Fruit fly (Drosophila melanogaster): Measurements from ENCODE around the gene CalpC.

Gene CalpC

DNA sequence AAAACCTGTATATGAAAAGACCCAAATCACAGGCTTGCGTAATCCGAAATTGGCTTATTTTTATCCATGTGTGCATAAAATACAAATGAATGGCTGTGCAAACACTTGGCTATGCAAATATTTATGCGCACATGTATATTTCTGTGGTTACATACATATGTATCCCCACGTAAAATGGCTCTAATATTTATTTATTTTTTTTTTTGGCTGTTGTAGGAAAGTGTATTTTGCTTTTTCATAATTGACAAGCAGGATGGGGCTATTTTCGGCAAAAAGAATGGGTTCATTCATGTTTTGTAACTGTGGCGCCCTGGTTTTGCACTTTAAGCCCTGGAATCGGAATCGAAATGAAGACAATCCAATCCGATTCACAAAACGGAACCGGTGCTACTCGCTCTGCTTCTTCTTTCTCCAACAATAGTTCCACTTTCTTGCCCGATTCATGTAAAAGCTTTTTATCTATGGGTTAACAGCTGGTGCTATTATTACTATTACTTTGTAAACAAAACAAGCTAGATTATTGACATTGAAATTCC, 9.6 kb downstream of the CalpC start (continued):
- TF ChIP-seq CG12391 (tag; optimal IDR thresholded peaks at IDR 0.05) (peak; percentile 68), CG4854 (GFP tag; optimal IDR thresholded peaks at IDR 0.05) (peak; percentile 37), Fer3 (tag; optimal IDR thresholded peaks at IDR 0.05) (peak; percentile 64), Spps (tag; optimal IDR thresholded peaks at IDR 0.05) (no peak), Taf1 (GFP tag; IDR thresholded peaks at IDR 0.05) (no peak), Dfd (GFP tag; optimal IDR thresholded peaks at IDR 0.05) (no peak), otp (GFP tag; IDR thresholded peaks at IDR 0.05) (peak; percentile 78; the same call in 2 of the 3 replicates), Gsc (GFP tag; IDR thresholded peaks at IDR 0.05) (no peak), CG12236 (GFP tag; optimal IDR thresholded peaks at IDR 0.05) (peak; percentile 42), CG17912 (GFP tag; optimal IDR thresholded peaks at IDR 0.05) (no peak), row (GFP tag; IDR thresholded peaks at IDR 0.05) (peak; percentile 70), repo (GFP tag; optimal IDR thresholded peaks at IDR 0.05) (peak; percentile 44), B-H1 (GFP tag; IDR thresholded peaks at IDR 0.05) (peak; percentile 75; the same call in 2 of the 3 replicates), NfI (GFP tag; optimal IDR thresholded peaks at IDR 0.05) (peak; percentile 78), CG6791 (GFP tag; IDR thresholded peaks at IDR 0.05; ENCODE audit: partially characterized antibody) (no peak), Jarid2 (GFP tag; optimal IDR thresholded peaks at IDR 0.05) (no peak), CG8089 (GFP tag; optimal IDR thresholded peaks at IDR 0.05) (peak; percentile 49), CG13287 (GFP tag; IDR thresholded peaks at IDR 0.05; ENCODE audit: partially characterized antibody) (peak; percentile 19; the same call in 1 of the 2 replicates), ERR (GFP tag; optimal IDR thresholded peaks at IDR 0.05) (peak; percentile 58), CG6654 (GFP tag; optimal IDR thresholded peaks at IDR 0.05) (peak; percentile 46), jumu (GFP tag; optimal IDR thresholded peaks at IDR 0.05) (peak; percentile 47), Six4 (GFP tag; optimal IDR thresholded peaks at IDR 0.05) (peak; percentile 46), Neu2 (GFP tag; optimal IDR thresholded peaks at IDR 0.05; ENCODE audit: borderline replicate concordance) (no peak), Sry-β (GFP tag; optimal IDR thresholded peaks at IDR 0.05) (no peak), CG15601 (tag; optimal IDR thresholded peaks at IDR 0.05) (peak; percentile 21), CG10462 (GFP tag; optimal IDR thresholded peaks at IDR 0.05) (peak; percentile 21), CG11504 (tag; optimal IDR thresholded peaks at IDR 0.05) (no peak), pita (GFP tag; optimal IDR thresholded peaks at IDR 0.05) (no peak), crol (GFP tag; IDR thresholded peaks at IDR 0.05) (no peak), tna (GFP tag; IDR thresholded peaks at IDR 0.05; ENCODE audit: partially characterized antibody) (peak; percentile 14; the same call in 1 of the 2 replicates), Asciz (GFP tag; optimal IDR thresholded peaks at IDR 0.05) (peak; percentile 32), Dref (GFP tag; IDR thresholded peaks at IDR 0.05) (peak; percentile 37), hkb (optimal IDR thresholded peaks at IDR 0.05) (no peak), hkb (GFP tag; IDR thresholded peaks at IDR 0.05) (peak; percentile 88), Trl (optimal IDR thresholded peaks at IDR 0.05) (no peak), Trl (GFP tag; optimal IDR thresholded peaks at IDR 0.05) (peak; percentile 67), CG6254 (GFP tag; optimal IDR thresholded peaks at IDR 0.05) (peak; percentile 42), Sin3A (optimal IDR thresholded peaks at IDR 0.05) (no peak), CG42726 (GFP tag; IDR thresholded peaks at IDR 0.05; ENCODE audit: partially characterized antibody) (no peak), Hr39 (optimal IDR thresholded peaks at IDR 0.05) (no peak), CG1233 (GFP tag; optimal IDR thresholded peaks at IDR 0.05) (peak; percentile 63), CG2120 (GFP tag; optimal IDR thresholded peaks at IDR 0.05) (peak; percentile 85), Awh (GFP tag; IDR thresholded peaks at IDR 0.05) (peak; percentile 73), HHEX (GFP tag; optimal IDR thresholded peaks at IDR 0.05) (peak; percentile 68), seq (GFP tag; IDR thresholded peaks at IDR 0.05) (peak; percentile 78), Rfx (GFP tag; IDR thresholded peaks at IDR 0.05) (peak; percentile 85), CG3065 (GFP tag; optimal IDR thresholded peaks at IDR 0.05) (peak; percentile 11), bsh (GFP tag; optimal IDR thresholded peaks at IDR 0.05) (peak; percentile 37 to 62), hb (GFP tag; IDR thresholded peaks at IDR 0.05; ENCODE audit: partially characterized antibody) (no peak), ttk (GFP tag; IDR thresholded peaks at IDR 0.05) (peak; percentile 72), CG4328 (GFP tag; optimal IDR thresholded peaks at IDR 0.05) (peak; percentile 64)
